Fruit fly (Drosophila melanogaster) whole organism, wandering third instar larva: ENCODE measurements around the gene CG18478.

Experiments used
- CrebA ChIP-seq: fragments of 200-800 bp; sonication (Bioruptor generic); optimal IDR thresholded peaks from 2 replicates; lab custom pipeline; 2016; ENCODE audit warnings: missing biosample characterization, mild to moderate bottlenecking, missing genetic modification characterization, borderline replicate concordance
- Myc ChIP-seq: fragments of >200 bp; optimal IDR thresholded peaks from 2 replicates; lab custom pipeline; 2017
- N ChIP-seq: fragments of >200 bp; optimal IDR thresholded peaks from 2 replicates; lab custom pipeline; 2018; ENCODE audit warnings: missing biosample characterization, missing external identifiers, missing genetic modification characterization
- Rel ChIP-seq, 2 experiments: fragments of 200-800 bp; sonication (Bioruptor generic) in 1 of 2; optimal IDR thresholded peaks; 2 replicates in 1 of 2; 3 replicates in 1 of 2; lab custom pipeline; 2016 to 2019; ENCODE audit warnings: mild to moderate bottlenecking in 2 of 2, missing biosample characterization in 2 of 2, missing genetic modification characterization in 2 of 2, moderate library complexity in 1 of 2
- fru ChIP-seq: fragments of 200-800 bp; sonication (Bioruptor generic); optimal IDR thresholded peaks from 3 replicates; lab custom pipeline; 2016; ENCODE audit warnings: missing biosample characterization, mild to moderate bottlenecking, missing genetic modification characterization
- h ChIP-seq: fragments of 200-800 bp; sonication (Bioruptor generic); optimal IDR thresholded peaks from 3 replicates; lab custom pipeline; 2016; ENCODE audit warnings: missing biosample characterization, mild to moderate bottlenecking, missing genetic modification characterization
- pan ChIP-seq: fragments of >200 bp; optimal IDR thresholded peaks from 2 replicates; lab custom pipeline; 2017
- psq ChIP-seq: fragments of 200-800 bp; sonication (Bioruptor generic); optimal IDR thresholded peaks from 3 replicates; lab custom pipeline; 2017; ENCODE audit warnings: missing biosample characterization, mild to moderate bottlenecking, missing genetic modification characterization, moderate library complexity
- rgr ChIP-seq: fragments of 200-800 bp; sonication (Bioruptor generic); optimal IDR thresholded peaks from 3 replicates; lab custom pipeline; 2016; ENCODE audit warnings: missing biosample characterization, mild to moderate bottlenecking, missing genetic modification characterization
- woc ChIP-seq: sonication (Bioruptor generic); optimal IDR thresholded peaks from 2 replicates; lab custom pipeline; 2016; ENCODE audit warnings: missing biosample characterization, mild to moderate bottlenecking, missing genetic modification characterization

DNA sequence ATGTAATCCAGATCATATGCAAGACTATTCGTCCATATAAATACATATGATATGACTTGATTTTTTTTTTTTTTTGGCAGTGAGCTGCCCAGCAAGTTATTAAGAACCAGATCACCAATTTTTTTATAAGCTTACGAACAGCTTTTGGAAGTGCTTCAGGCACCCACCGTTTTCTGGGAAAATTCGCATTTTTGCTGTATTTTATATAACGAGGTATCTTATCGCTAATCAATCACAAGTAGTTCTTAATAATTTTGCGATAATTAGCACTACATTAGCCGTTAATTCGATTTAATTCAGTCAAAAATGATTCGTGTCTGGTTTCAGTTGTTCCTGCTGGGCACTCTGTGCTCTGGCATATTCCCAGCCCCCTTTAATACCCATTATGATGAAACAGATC is 41.6 kb upstream of the CG18478 start, which contains the start of gene CG7631:
- TF ChIP-seq pan: no peak
- no peak for TF ChIP-seq rgr
- TF ChIP-seq Rel (GFP tag; optimal IDR thresholded peaks at IDR 0.05; lab: Kevin White, UChicago): no peak
- TF ChIP-seq Rel (tag; optimal IDR thresholded peaks at IDR 0.05; lab: Kevin White, UChicago): no peak
- TF ChIP-seq Myc (lab: Kevin White, UChicago): no peak
- TF ChIP-seq N: no peak
- no peak for TF ChIP-seq woc (GFP tag; lab: Kevin White, UChicago)
- no peak for TF ChIP-seq fru
- no peak for TF ChIP-seq CrebA
- TF ChIP-seq h (GFP tag; lab: Kevin White, UChicago): no peak
- no peak for TF ChIP-seq psq (GFP tag; lab: Kevin White, UChicago)
